Worm (Caenorhabditis elegans) whole organism, L4/young adult: Measurements from ENCODE around the gene clec-86.

Source experiments
- W03F9.2 ChIP-seq: fragments of 150-350 bp; optimal IDR thresholded peaks from 2 replicates; lab custom pipeline; 2014; ENCODE audit warnings: missing biosample characterization, missing genetic modification characterization
- him-1 ChIP-seq: sonication (generic microtip); optimal IDR thresholded peaks from 2 replicates; lab custom pipeline; 2016; ENCODE audit warnings: missing genotype, missing genetic modification reagents, missing genetic modification characterization, missing compliant biosample characterization

- TF ChIP-seq W03F9.2 (tag; lab: Kevin White, UChicago): no peak
- TF ChIP-seq him-1 (tag; lab: Kevin White, UChicago): no peak
Measured at ce11 chrX:7106103-7106502, 33.6 kb upstream of the clec-86 start, which contains the start of gene C36B7.2.
